Worm (Caenorhabditis elegans): ENCODE data around the gene F56D5.3.
"Not testable (repeated sequence)": the region's sequence is repeated elsewhere in the genome, so short reads cannot be mapped to it uniquely, and the experiment has no call there.

- TF ChIP-seq madf-6 (GFP tag; IDR thresholded peaks at IDR 0.05); zim-3 (tag; optimal IDR thresholded peaks at IDR 0.05); efl-1 (GFP tag; optimal IDR thresholded peaks at IDR 0.05); Y79H2A.3 (GFP tag; conservative IDR thresholded peaks at IDR 0.05); mxl-1 (tag; optimal IDR thresholded peaks at IDR 0.05); snpc-1.3 (tag; optimal IDR thresholded peaks at IDR 0.05; ENCODE audit: insufficient read depth); egl-18 (GFP tag; IDR thresholded peaks at IDR 0.05); ztf-22 (GFP tag; optimal IDR thresholded peaks at IDR 0.05); madf-8 (GFP tag; conservative IDR thresholded peaks at IDR 0.05); athp-1 (tag; optimal IDR thresholded peaks at IDR 0.05): not testable (repeated sequence)
- peak; percentile 58; the same call in 1 of the 2 replicates for TF ChIP-seq egrh-3 (GFP tag; IDR thresholded peaks at IDR 0.05)
Measured at ce11 chrIV:9410766-9411165, 13.4 kb downstream of the F56D5.3 start.

All from whole organism, young adult.